Fruit fly (Drosophila melanogaster): Measurements from ENCODE around the gene Fer1.

Gene Fer1

dm6 chr3R:7150544-7151406 is 14.8 kb downstream of the Fer1 start, which contains the start of the genes gfzf and Sas-4 (continued):
- peak; percentile 57 for TF ChIP-seq CG14441 (GFP tag; IDR thresholded peaks at IDR 0.05)
- TF ChIP-seq stwl (tag; optimal IDR thresholded peaks at IDR 0.05), result peak; percentile 39
- no peak for TF ChIP-seq CG11504 (tag; optimal IDR thresholded peaks at IDR 0.05)
- peak; percentile 69 for TF ChIP-seq Ssrp (tag; optimal IDR thresholded peaks at IDR 0.05)
- peak; percentile 8 for TF ChIP-seq Fer2 (tag; optimal IDR thresholded peaks at IDR 0.05)
- TF ChIP-seq vvl (GFP tag; IDR thresholded peaks at IDR 0.05), result peak; percentile 46; the same call in 1 of the 2 replicates
- TF ChIP-seq sr (GFP tag; IDR thresholded peaks at IDR 0.05), result no peak
- no peak for TF ChIP-seq disco-r (GFP tag; optimal IDR thresholded peaks at IDR 0.05)
- peak; percentile 20 for TF ChIP-seq CG7372 (GFP tag; IDR thresholded peaks at IDR 0.05)
- no peak for TF ChIP-seq CG10565 (GFP tag; optimal IDR thresholded peaks at IDR 0.05)
- TF ChIP-seq ham (GFP tag; IDR thresholded peaks at IDR 0.05), result no peak; the same call in 1 of the 2 replicates
- peak; percentile 58 for TF ChIP-seq az2 (GFP tag; optimal IDR thresholded peaks at IDR 0.05)
- peak; percentile 53; the same call in 1 of the 2 replicates for TF ChIP-seq Drgx (GFP tag; IDR thresholded peaks at IDR 0.05)
- no peak for TF ChIP-seq D (optimal IDR thresholded peaks at IDR 0.05)
- peak; percentile 53 for TF ChIP-seq D (GFP tag; optimal IDR thresholded peaks at IDR 0.05)
- no peak for TF ChIP-seq CG10431 (GFP tag; optimal IDR thresholded peaks at IDR 0.05)
- TF ChIP-seq rib (GFP tag; IDR thresholded peaks at IDR 0.05), result no peak
- peak; percentile 62 for TF ChIP-seq Hr3 (GFP tag; optimal IDR thresholded peaks at IDR 0.05)
- peak; percentile 61 for TF ChIP-seq Dek (tag; optimal IDR thresholded peaks at IDR 0.05)
- peak; percentile 34 for TF ChIP-seq D19B (GFP tag; optimal IDR thresholded peaks at IDR 0.05)
- TF ChIP-seq Optix (GFP tag; IDR thresholded peaks at IDR 0.05), result peak; percentile 44; the same call in 1 of the 3 replicates
- TF ChIP-seq CG3726 (GFP tag; IDR thresholded peaks at IDR 0.05), result peak; percentile 55; the same call in 2 of the 3 replicates
- peak; percentile 50 to 51 for TF ChIP-seq chif (GFP tag; optimal IDR thresholded peaks at IDR 0.05)
- TF ChIP-seq CG12299 (tag; optimal IDR thresholded peaks at IDR 0.05), result no peak
- TF ChIP-seq tgo (GFP tag; IDR thresholded peaks at IDR 0.05), result peak; percentile 61
- TF ChIP-seq CG1792 (GFP tag; optimal IDR thresholded peaks at IDR 0.05), result no peak
- TF ChIP-seq hb (GFP tag; IDR thresholded peaks at IDR 0.05; ENCODE audit: partially characterized antibody), result no peak
- TF ChIP-seq Poxn (GFP tag; IDR thresholded peaks at IDR 0.05), result 0 out of 2 replicates have a peak, but pooled peaks have one; percentile 18
- TF ChIP-seq pho (GFP tag; optimal IDR thresholded peaks at IDR 0.05), result peak; percentile 30
- TF ChIP-seq croc (GFP tag; conservative IDR thresholded peaks at IDR 0.05), result no peak; the same call in 2 of the 3 replicates
- no peak for TF ChIP-seq CG8944 (GFP tag; optimal IDR thresholded peaks at IDR 0.05)
- TF ChIP-seq sob (GFP tag; IDR thresholded peaks at IDR 0.05), result peak; percentile 70; the same call in 1 of the 2 replicates
- TF ChIP-seq lov (optimal IDR thresholded peaks at IDR 0.05), result no peak
- TF ChIP-seq lov (GFP tag; IDR thresholded peaks at IDR 0.05), result no peak
- TF ChIP-seq CG7987 (GFP tag; optimal IDR thresholded peaks at IDR 0.05), result no peak
- peak; percentile 77 for TF ChIP-seq CG6689 (GFP tag; IDR thresholded peaks at IDR 0.05)
- no peak for TF ChIP-seq CG3163 (GFP tag; optimal IDR thresholded peaks at IDR 0.05)
- no peak for TF ChIP-seq lbe (GFP tag; optimal IDR thresholded peaks at IDR 0.05)
- no peak for TF ChIP-seq HLHmδ (GFP tag; optimal IDR thresholded peaks at IDR 0.05)
- no peak for TF ChIP-seq en (GFP tag; optimal IDR thresholded peaks at IDR 0.05)
- TF ChIP-seq CG17359 (tag; optimal IDR thresholded peaks at IDR 0.05), result peak; percentile 48
- no peak for TF ChIP-seq jing (GFP tag; optimal IDR thresholded peaks at IDR 0.05)
- TF ChIP-seq CG12659 (GFP tag; optimal IDR thresholded peaks at IDR 0.05), result peak; percentile 64
- peak; percentile 51 for TF ChIP-seq jumu (GFP tag; optimal IDR thresholded peaks at IDR 0.05)
- TF ChIP-seq tio (GFP tag; optimal IDR thresholded peaks at IDR 0.05), result no peak
- TF ChIP-seq vfl (GFP tag; optimal IDR thresholded peaks at IDR 0.05), result peak; percentile 30
- TF ChIP-seq CG4707 (GFP tag; optimal IDR thresholded peaks at IDR 0.05), result no peak
- TF ChIP-seq Dp (GFP tag; optimal IDR thresholded peaks at IDR 0.05), result peak; percentile 63
- peak; percentile 57 for TF ChIP-seq HLH54F (GFP tag; optimal IDR thresholded peaks at IDR 0.05)
- TF ChIP-seq nau (GFP tag; optimal IDR thresholded peaks at IDR 0.05), result no peak

All from whole organism, embryonic.